Fruit fly (Drosophila melanogaster) whole organism, embryonic: Measurements from ENCODE around the gene CG33124.

ENCODE experiments used
- CG10147 ChIP-seq: fragments of 200-800 bp; sonication (Bioruptor generic); optimal IDR thresholded peaks from 2 replicates; lab custom pipeline; 2019; ENCODE audit warnings: missing biosample characterization, mild to moderate bottlenecking, missing genetic modification characterization, moderate library complexity
- CG10565 ChIP-seq: fragments of 200-800 bp; sonication (Bioruptor generic); optimal IDR thresholded peaks from 3 replicates; lab custom pipeline; 2016; ENCODE audit warnings: missing biosample characterization, mild to moderate bottlenecking, missing genetic modification characterization
- CG10654 ChIP-seq: fragments of 200-800 bp; sonication (Bioruptor generic); optimal IDR thresholded peaks from 2 replicates; lab custom pipeline; 2016; ENCODE audit warnings: missing biosample characterization, missing genetic modification characterization
- CG11560 ChIP-seq: fragments of 200-800 bp; sonication (Bioruptor generic); IDR thresholded peaks from 3 replicates; pipeline ENCODE4 v1.3.6; 2022; ENCODE audit warnings: missing biosample characterization, missing genetic modification characterization
- CG12219 ChIP-seq: fragments of 200-800 bp; sonication (Bioruptor generic); optimal IDR thresholded peaks from 3 replicates; lab custom pipeline; 2018; ENCODE audit warnings: missing biosample characterization, mild to moderate bottlenecking, missing genetic modification characterization
- CG13775 ChIP-seq: fragments of 200-800 bp; sonication (Bioruptor generic); optimal IDR thresholded peaks from 3 replicates; lab custom pipeline; 2017; ENCODE audit warnings: missing biosample characterization, mild to moderate bottlenecking, missing genetic modification characterization
- CG15011 ChIP-seq: fragments of 200-800 bp; sonication (Bioruptor generic); optimal IDR thresholded peaks from 3 replicates; lab custom pipeline; 2018; ENCODE audit warnings: missing biosample characterization, mild to moderate bottlenecking, missing genetic modification characterization
- CG15073 ChIP-seq: fragments of 200-800 bp; sonication (Bioruptor generic); optimal IDR thresholded peaks from 2 replicates; lab custom pipeline; 2016; ENCODE audit warnings: missing biosample characterization, missing genetic modification characterization
- CG16863 ChIP-seq: fragments of 200-800 bp; sonication (Bioruptor generic); optimal IDR thresholded peaks from 3 replicates; lab custom pipeline; 2016; ENCODE audit warnings: missing biosample characterization, missing genetic modification characterization
- CG17361 ChIP-seq: fragments of 200-800 bp; sonication (Bioruptor generic); IDR thresholded peaks from 3 replicates; pipeline ENCODE4 v1.3.6; 2022; ENCODE audit warnings: missing biosample characterization, missing genetic modification characterization
- CG18599 ChIP-seq: fragments of 200-800 bp; sonication (Bioruptor generic); optimal IDR thresholded peaks from 3 replicates; lab custom pipeline; 2017; ENCODE audit warnings: missing biosample characterization, missing genetic modification characterization, mild to moderate bottlenecking, moderate library complexity, missing genetic modification reagents
- CG2678 ChIP-seq: fragments of 200-800 bp; sonication (Bioruptor generic); optimal IDR thresholded peaks from 3 replicates; lab custom pipeline; 2019; ENCODE audit warnings: missing biosample characterization, mild to moderate bottlenecking, missing genetic modification characterization, moderate library complexity
- CG31365 ChIP-seq: fragments of 200-800 bp; sonication (Bioruptor generic); optimal IDR thresholded peaks from 2 replicates; lab custom pipeline; 2018; ENCODE audit warnings: missing biosample characterization, mild to moderate bottlenecking, missing genetic modification characterization
- CG32532 ChIP-seq: fragments of 200-800 bp; sonication (Bioruptor generic); IDR thresholded peaks from 2 replicates; pipeline ENCODE4 v1.3.6; 2022; ENCODE audit warnings: missing biosample characterization, missing genetic modification characterization
- CG3281 ChIP-seq: fragments of 200-800 bp; sonication (Bioruptor generic); optimal IDR thresholded peaks from 3 replicates; lab custom pipeline; 2017; ENCODE audit warnings: missing biosample characterization, mild to moderate bottlenecking, missing genetic modification characterization
- CG34376 ChIP-seq: fragments of 200-800 bp; sonication (Bioruptor generic); optimal IDR thresholded peaks from 2 replicates; lab custom pipeline; 2018; ENCODE audit warnings: missing biosample characterization, mild to moderate bottlenecking, missing genetic modification characterization
- CG8290 ChIP-seq, 3 experiments: fragments of 200-800 bp; sonication (Bioruptor generic); optimal IDR thresholded peaks; 2 replicates each; lab custom pipeline; 2016 to 2019; ENCODE audit warnings: missing biosample characterization in 3 of 3, missing genetic modification characterization in 3 of 3, mild to moderate bottlenecking in 2 of 3, moderate library complexity in 1 of 3
- D19A ChIP-seq: fragments of 200-800 bp; optimal IDR thresholded peaks from 3 replicates; lab custom pipeline; 2019; ENCODE audit warnings: missing biosample characterization, mild to moderate bottlenecking, missing genetic modification characterization, moderate library complexity
- D19B ChIP-seq: fragments of 200-800 bp; sonication (Bioruptor generic); optimal IDR thresholded peaks from 2 replicates; lab custom pipeline; 2017; ENCODE audit warnings: missing biosample characterization, mild to moderate bottlenecking, missing genetic modification characterization
- Dad ChIP-seq: fragments of 200-800 bp; sonication (Bioruptor generic); optimal IDR thresholded peaks from 3 replicates; lab custom pipeline; 2016; ENCODE audit warnings: missing biosample characterization, missing genetic modification characterization
- Fer1 ChIP-seq: fragments of 200-800 bp; sonication (Bioruptor generic); optimal IDR thresholded peaks from 2 replicates; lab custom pipeline; 2017; ENCODE audit warnings: missing biosample characterization, mild to moderate bottlenecking, missing genetic modification characterization
- GATAe ChIP-seq: fragments of 200-800 bp; sonication (Bioruptor generic); conservative IDR thresholded peaks from 2 replicates; pipeline ENCODE4 v1.3.6; 2022; ENCODE audit warnings: missing biosample characterization, missing genetic modification characterization
- HLH3B ChIP-seq: fragments of 200-800 bp; sonication (Bioruptor generic); IDR thresholded peaks from 2 replicates; pipeline ENCODE4 v1.3.6; 2022; ENCODE audit warnings: missing biosample characterization, missing genetic modification characterization
- HLH4C ChIP-seq: fragments of 200-800 bp; sonication (Bioruptor generic); IDR thresholded peaks from 3 replicates; pipeline ENCODE4 v1.3.6; 2022; ENCODE audit warnings: missing biosample characterization, missing genetic modification characterization; ENCODE audit not compliant: partially characterized antibody
- Hand ChIP-seq: fragments of 200-800 bp; sonication (Bioruptor generic); optimal IDR thresholded peaks from 2 replicates; lab custom pipeline; 2017; ENCODE audit warnings: mild to moderate bottlenecking, missing biosample characterization, missing genetic modification reagents, missing genetic modification characterization
- Hey ChIP-seq: fragments of 200-800 bp; sonication (Bioruptor generic); optimal IDR thresholded peaks from 3 replicates; lab custom pipeline; 2018; ENCODE audit warnings: missing biosample characterization, mild to moderate bottlenecking, missing genetic modification characterization
- Hsf ChIP-seq: fragments of 200-800 bp; sonication (Bioruptor generic); optimal IDR thresholded peaks from 3 replicates; lab custom pipeline; 2016; ENCODE audit warnings: missing biosample characterization, missing genetic modification characterization
- Jarid2 ChIP-seq: fragments of 200-800 bp; sonication (Bioruptor generic); optimal IDR thresholded peaks from 3 replicates; lab custom pipeline; 2017; ENCODE audit warnings: mild to moderate bottlenecking, missing biosample characterization, missing genetic modification reagents, missing genetic modification characterization
- Max ChIP-seq: fragments of 200-800 bp; sonication (Bioruptor generic); optimal IDR thresholded peaks from 2 replicates; lab custom pipeline; 2016; ENCODE audit warnings: missing biosample characterization, mild to moderate bottlenecking, missing genetic modification characterization
- Med ChIP-seq: fragments of 200-800 bp; sonication (Bioruptor generic); peaks from one replicate; lab custom pipeline; 2016; ENCODE audit warnings: missing biosample characterization, missing genetic modification characterization, mild to moderate bottlenecking, inconsistent platforms, moderate library complexity
- Poxn ChIP-seq: fragments of 200-800 bp; sonication (Bioruptor generic); IDR thresholded peaks from 2 replicates; pipeline ENCODE4 v1.3.6; 2022; ENCODE audit warnings: missing biosample characterization, missing genetic modification characterization
- Taf1 ChIP-seq: fragments of 200-800 bp; sonication (Bioruptor generic); IDR thresholded peaks from 2 replicates; pipeline ENCODE4 v1.3.6; 2022; ENCODE audit warnings: missing biosample characterization, missing genetic modification characterization
- amos ChIP-seq: fragments of 200-800 bp; sonication (Bioruptor generic); IDR thresholded peaks from 2 replicates; pipeline ENCODE4 v1.3.6; 2022; ENCODE audit warnings: missing biosample characterization, missing genetic modification characterization; ENCODE audit not compliant: partially characterized antibody
- ato ChIP-seq: fragments of 200-800 bp; sonication (Bioruptor generic); IDR thresholded peaks from 2 replicates; pipeline ENCODE4 v1.3.6; 2022; ENCODE audit warnings: missing biosample characterization, missing genetic modification characterization; ENCODE audit not compliant: partially characterized antibody
- chinmo ChIP-seq: fragments of 200-800 bp; sonication (Bioruptor generic); IDR thresholded peaks from 4 replicates; pipeline ENCODE4 v1.3.6; 2022; ENCODE audit warnings: missing biosample characterization, missing genetic modification characterization; ENCODE audit not compliant: partially characterized antibody
- corto ChIP-seq: fragments of 200-800 bp; sonication (Bioruptor generic); optimal IDR thresholded peaks from 2 replicates; lab custom pipeline; 2016; ENCODE audit warnings: missing biosample characterization, mild to moderate bottlenecking, missing genetic modification characterization, moderate library complexity
- cwo ChIP-seq: fragments of 200-800 bp; sonication (Bioruptor generic); optimal IDR thresholded peaks from 3 replicates; lab custom pipeline; 2017; ENCODE audit warnings: missing biosample characterization, missing genetic modification characterization, mild to moderate bottlenecking, moderate library complexity, missing genetic modification reagents
- disco-r ChIP-seq: fragments of 200-800 bp; sonication (Bioruptor generic); optimal IDR thresholded peaks from 2 replicates; lab custom pipeline; 2016; ENCODE audit warnings: missing biosample characterization, missing genetic modification characterization
- gcm2 ChIP-seq: fragments of 200-800 bp; sonication (Bioruptor generic); optimal IDR thresholded peaks from 2 replicates; lab custom pipeline; 2016; ENCODE audit warnings: missing biosample characterization, missing genetic modification characterization
- jumu ChIP-seq: fragments of 200-800 bp; sonication (Bioruptor generic); optimal IDR thresholded peaks from 3 replicates; lab custom pipeline; 2016; ENCODE audit warnings: missing biosample characterization, missing genetic modification characterization
- lab ChIP-seq: fragments of 200-800 bp; sonication (Bioruptor generic); optimal IDR thresholded peaks from 3 replicates; lab custom pipeline; 2017; ENCODE audit warnings: missing biosample characterization, missing genetic modification characterization, mild to moderate bottlenecking, moderate library complexity, missing genetic modification reagents
- lola ChIP-seq, 3 experiments: fragments of >200 bp in 2 of 3; fragments of 200-800 bp in 1 of 3; sonication (Bioruptor generic) in 1 of 3; optimal IDR thresholded peaks; 2 replicates each; lab custom pipeline; 2017 to 2019; ENCODE audit warnings: missing biosample characterization in 3 of 3, missing genetic modification characterization in 3 of 3, mild to moderate bottlenecking in 1 of 3, moderate library complexity in 1 of 3
- rib ChIP-seq: fragments of 200-800 bp; sonication (Bioruptor generic); IDR thresholded peaks from 2 replicates; pipeline ENCODE4 v1.3.6; 2022; ENCODE audit warnings: missing biosample characterization, missing genetic modification characterization
- run ChIP-seq: fragments of 200-800 bp; sonication (Bioruptor generic); optimal IDR thresholded peaks from 3 replicates; lab custom pipeline; 2018; ENCODE audit warnings: missing biosample characterization, mild to moderate bottlenecking, missing genetic modification characterization
- shn ChIP-seq: fragments of 200-800 bp; sonication (Bioruptor generic); optimal IDR thresholded peaks from 3 replicates; lab custom pipeline; 2016; ENCODE audit warnings: missing biosample characterization, missing genetic modification characterization
- slbo ChIP-seq: fragments of 200-800 bp; sonication (Bioruptor generic); IDR thresholded peaks from 2 replicates; pipeline ENCODE4 v1.3.6; 2022; ENCODE audit warnings: missing biosample characterization, missing genetic modification characterization
- tin ChIP-seq: fragments of 200-800 bp; sonication (Bioruptor generic); optimal IDR thresholded peaks from 3 replicates; lab custom pipeline; 2016; ENCODE audit warnings: missing biosample characterization, missing genetic modification characterization
- zfh1 ChIP-seq: fragments of 200-800 bp; sonication (Bioruptor generic); IDR thresholded peaks from 3 replicates; pipeline ENCODE4 v1.3.6; 2022; ENCODE audit warnings: missing biosample characterization, missing genetic modification characterization

The CG33124 gene

dm6 chr2L:2171366-2172078 is 37.4 kb downstream of the CG33124 start (continued):
- TF ChIP-seq chinmo (peak; percentile 52; the same call in 1 of the 4 replicates), CG15073 (GFP tag; lab: Kevin White, UChicago) (no peak), CG32532 (GFP tag; lab: Robert Waterston, UW) (peak; percentile 45; the same call in 1 of the 2 replicates), CG15011 (GFP tag; lab: Kevin White, UChicago) (no peak), CG3281 (GFP tag; lab: Kevin White, UChicago) (peak; percentile 13), amos (GFP tag; lab: Robert Waterston, UW) (no peak), Hand (GFP tag; lab: Kevin White, UChicago) (peak; percentile 42), CG11560 (tag; lab: Robert Waterston, UW) (no peak), Fer1 (GFP tag; lab: Kevin White, UChicago) (peak; percentile 35), Taf1 (0 out of 2 replicates have a peak, but pooled peaks have one; percentile 15), rib (GFP tag; lab: Robert Waterston, UW) (0 out of 2 replicates have a peak, but pooled peaks have one; percentile 29), tin (no peak), lola (GFP tag; optimal IDR thresholded peaks at IDR 0.05; lab: Kevin White, UChicago) (no peak), D19B (no peak), Poxn (peak; percentile 22; the same call in 1 of the 2 replicates), CG12219 (GFP tag; lab: Kevin White, UChicago) (no peak), Dad (GFP tag; lab: Kevin White, UChicago) (no peak), Hsf (GFP tag; lab: Kevin White, UChicago) (no peak), CG13775 (peak; percentile 14), Med (peak; percentile 6), CG2678 (tag; lab: Kevin White, UChicago) (peak; percentile 26), CG16863 (GFP tag; lab: Kevin White, UChicago) (no peak), CG10147 (GFP tag; lab: Kevin White, UChicago) (peak; percentile 27), disco-r (GFP tag; lab: Kevin White, UChicago) (no peak), D19A (tag; lab: Kevin White, UChicago) (peak; percentile 20), zfh1 (GFP tag; lab: Robert Waterston, UW) (no peak), GATAe (GFP tag; lab: Robert Waterston, UW) (peak; percentile 77), CG34376 (GFP tag; lab: Kevin White, UChicago) (peak; percentile 76), CG8290 (GFP tag; optimal IDR thresholded peaks at IDR 0.05; lab: Kevin White, UChicago) (no peak), CG8290 (tag; optimal IDR thresholded peaks at IDR 0.05; lab: Kevin White, UChicago) (peak in 1 of 2 experiments; percentile 5), jumu (GFP tag; lab: Kevin White, UChicago) (no peak), CG10654 (no peak), cwo (peak; percentile 63), CG18599 (GFP tag; lab: Kevin White, UChicago) (peak; percentile 49), Hey (peak; percentile 23), CG17361 (GFP tag; lab: Robert Waterston, UW) (no peak), HLH3B (GFP tag; lab: Robert Waterston, UW) (no peak), lab (GFP tag; lab: Kevin White, UChicago) (peak; percentile 83), ato (GFP tag; lab: Robert Waterston, UW) (no peak), CG10565 (GFP tag; lab: Kevin White, UChicago) (no peak), Max (GFP tag; lab: Kevin White, UChicago) (no peak), corto (GFP tag; lab: Kevin White, UChicago) (peak; percentile 11), gcm2 (GFP tag; lab: Kevin White, UChicago) (no peak), slbo (GFP tag; lab: Robert Waterston, UW) (no peak), CG31365 (tag; lab: Kevin White, UChicago) (no peak), run (tag; lab: Kevin White, UChicago) (no peak), Jarid2 (peak; percentile 19), HLH4C (GFP tag; lab: Robert Waterston, UW) (no peak), shn (GFP tag; lab: Kevin White, UChicago) (no peak)
